Fruit fly (Drosophila melanogaster) whole organism, embryonic: ENCODE results near the gene tHMG1.
A peak's percentile ranks its signal among the peaks of the same experiment; 100 is the strongest.

Source experiments
- Antp ChIP-seq: fragments of 200-800 bp; sonication (Bioruptor generic); optimal IDR thresholded peaks from 3 replicates; lab custom pipeline; 2016; ENCODE audit warnings: missing biosample characterization, missing genetic modification characterization
- Bteb2 ChIP-seq: fragments of 200-800 bp; sonication (Bioruptor generic); optimal IDR thresholded peaks from 2 replicates; lab custom pipeline; 2016; ENCODE audit warnings: missing biosample characterization, missing genetic modification characterization
- CG10959 ChIP-seq: fragments of 200-800 bp; sonication (Bioruptor generic); IDR thresholded peaks from 2 replicates; pipeline ENCODE4 v1.3.6; 2022; ENCODE audit warnings: missing biosample characterization, missing genetic modification characterization
- CG12769 ChIP-seq: fragments of 200-800 bp; sonication (Bioruptor generic); optimal IDR thresholded peaks from 2 replicates; lab custom pipeline; 2019; ENCODE audit warnings: missing biosample characterization, mild to moderate bottlenecking, missing genetic modification characterization, moderate library complexity
- CG15269 ChIP-seq: fragments of 200-800 bp; sonication (Bioruptor generic); optimal IDR thresholded peaks from 2 replicates; lab custom pipeline; 2018; ENCODE audit warnings: missing biosample characterization, mild to moderate bottlenecking, missing genetic modification characterization, moderate library complexity
- CG1603 ChIP-seq: fragments of 200-800 bp; sonication (Bioruptor generic); optimal IDR thresholded peaks from 2 replicates; lab custom pipeline; 2019; ENCODE audit warnings: missing biosample characterization, mild to moderate bottlenecking, missing genetic modification characterization, moderate library complexity
- CG16779 ChIP-seq: fragments of 200-800 bp; sonication (Bioruptor generic); IDR thresholded peaks from 2 replicates; pipeline ENCODE4 v1.3.6; 2022; ENCODE audit warnings: missing biosample characterization, missing genetic modification characterization
- CG18011 ChIP-seq: fragments of 200-800 bp; sonication (Bioruptor generic); optimal IDR thresholded peaks from 2 replicates; lab custom pipeline; 2017; ENCODE audit warnings: missing biosample characterization, missing genetic modification characterization, mild to moderate bottlenecking, moderate library complexity, missing genotype
- CG2202 ChIP-seq: fragments of 200-800 bp; sonication (Bioruptor generic); optimal IDR thresholded peaks from 2 replicates; lab custom pipeline; 2018; ENCODE audit warnings: missing biosample characterization, mild to moderate bottlenecking, missing genetic modification characterization
- CG2875 ChIP-seq: fragments of 200-800 bp; sonication (Bioruptor generic); optimal IDR thresholded peaks from 2 replicates; lab custom pipeline; 2017; ENCODE audit warnings: missing biosample characterization, mild to moderate bottlenecking, missing genetic modification characterization, missing genetic modification reagents
- CG3163 ChIP-seq: fragments of 200-800 bp; sonication (Bioruptor generic); optimal IDR thresholded peaks from 3 replicates; lab custom pipeline; 2016; ENCODE audit warnings: missing biosample characterization, missing genetic modification characterization
- CG3726 ChIP-seq: fragments of 200-800 bp; sonication (Bioruptor generic); IDR thresholded peaks from 3 replicates; pipeline ENCODE4, ENCODE4 v1.3.6; 2022; ENCODE audit warnings: missing biosample characterization, missing genetic modification characterization
- CG4707 ChIP-seq: fragments of 200-800 bp; sonication (Bioruptor generic); optimal IDR thresholded peaks from 2 replicates; lab custom pipeline; 2018; ENCODE audit warnings: missing biosample characterization, mild to moderate bottlenecking, missing genetic modification characterization, moderate library complexity
- D ChIP-seq, 2 experiments: fragments of 200-800 bp in 1 of 2; fragments of >200 bp in 1 of 2; sonication (Bioruptor generic) in 1 of 2; optimal IDR thresholded peaks; 2 replicates in 1 of 2; 3 replicates in 1 of 2; lab custom pipeline; 2017; ENCODE audit warnings: mild to moderate bottlenecking in 1 of 2, missing biosample characterization in 1 of 2, missing genetic modification characterization in 1 of 2, missing genetic modification reagents in 1 of 2
- Dad ChIP-seq: fragments of 200-800 bp; sonication (Bioruptor generic); optimal IDR thresholded peaks from 3 replicates; lab custom pipeline; 2016; ENCODE audit warnings: missing biosample characterization, missing genetic modification characterization
- Dfd ChIP-seq, 2 experiments: fragments of >200 bp; optimal IDR thresholded peaks; 2 replicates each; lab custom pipeline; 2017; ENCODE audit warnings: missing biosample characterization in 2 of 2, missing genetic modification characterization in 2 of 2
- Dip3 ChIP-seq: fragments of 200-800 bp; sonication (Bioruptor generic); optimal IDR thresholded peaks from 3 replicates; lab custom pipeline; 2016; ENCODE audit warnings: missing biosample characterization, missing genetic modification characterization
- H15 ChIP-seq: fragments of 200-800 bp; sonication (Bioruptor generic); IDR thresholded peaks from 3 replicates; pipeline ENCODE4 v1.3.6; 2022; ENCODE audit warnings: missing biosample characterization, missing genetic modification characterization
- H2.0 ChIP-seq: fragments of 200-800 bp; sonication (Bioruptor generic); IDR thresholded peaks from 2 replicates; pipeline ENCODE4 v1.3.6; 2022; ENCODE audit warnings: missing biosample characterization, missing genetic modification characterization
- Hr3 ChIP-seq: fragments of 200-800 bp; sonication (Bioruptor generic); optimal IDR thresholded peaks from 3 replicates; lab custom pipeline; 2016; ENCODE audit warnings: missing biosample characterization, missing genetic modification characterization
- Lpt ChIP-seq: fragments of >200 bp; optimal IDR thresholded peaks from 2 replicates; lab custom pipeline; 2018; ENCODE audit warnings: missing biosample characterization, missing genetic modification characterization
- MTF-1 ChIP-seq: fragments of 200-800 bp; sonication (Bioruptor generic); optimal IDR thresholded peaks from 2 replicates; lab custom pipeline; 2018; ENCODE audit warnings: missing biosample characterization, mild to moderate bottlenecking, missing genetic modification characterization, borderline replicate concordance
- Mad ChIP-seq: fragments of 200-800 bp; sonication (Bioruptor generic); optimal IDR thresholded peaks from 2 replicates; lab custom pipeline; 2016; ENCODE audit warnings: missing biosample characterization, missing genetic modification characterization
- NfI ChIP-seq: fragments of 200-800 bp; sonication (Bioruptor generic); optimal IDR thresholded peaks from 3 replicates; lab custom pipeline; 2018; ENCODE audit warnings: missing biosample characterization, mild to moderate bottlenecking, missing genetic modification characterization, moderate library complexity
- Xrp1 ChIP-seq: fragments of 200-800 bp; sonication (Bioruptor generic); IDR thresholded peaks from 2 replicates; pipeline ENCODE4 v1.3.6; 2022; ENCODE audit warnings: missing biosample characterization, missing genetic modification characterization
- ara ChIP-seq: fragments of 200-800 bp; sonication (Bioruptor generic); IDR thresholded peaks from 2 replicates; pipeline ENCODE4 v1.3.6; 2022; ENCODE audit warnings: missing biosample characterization, missing genetic modification characterization
- cwo ChIP-seq: fragments of 200-800 bp; sonication (Bioruptor generic); optimal IDR thresholded peaks from 3 replicates; lab custom pipeline; 2017; ENCODE audit warnings: missing biosample characterization, missing genetic modification characterization, mild to moderate bottlenecking, moderate library complexity, missing genetic modification reagents
- ewg ChIP-seq: fragments of 200-800 bp; sonication (Bioruptor generic); optimal IDR thresholded peaks from 3 replicates; lab custom pipeline; 2017; ENCODE audit warnings: mild to moderate bottlenecking, missing biosample characterization, missing genetic modification reagents, missing genetic modification characterization
- grau ChIP-seq: fragments of 200-800 bp; optimal IDR thresholded peaks from 3 replicates; lab custom pipeline; 2019; ENCODE audit warnings: missing biosample characterization, mild to moderate bottlenecking, missing genetic modification characterization, moderate library complexity
- grn ChIP-seq: fragments of 200-800 bp; sonication (Bioruptor generic); optimal IDR thresholded peaks from 3 replicates; lab custom pipeline; 2017; ENCODE audit warnings: missing biosample characterization, missing genetic modification characterization
- her ChIP-seq: fragments of 200-800 bp; sonication (Bioruptor generic); optimal IDR thresholded peaks from 2 replicates; lab custom pipeline; 2016; ENCODE audit warnings: missing biosample characterization, missing genetic modification characterization
- kni ChIP-seq: fragments of 200-800 bp; sonication (Bioruptor generic); optimal IDR thresholded peaks from 3 replicates; lab custom pipeline; 2017; ENCODE audit warnings: mild to moderate bottlenecking, missing biosample characterization, missing genetic modification reagents, missing genetic modification characterization
- mam ChIP-seq: fragments of 200-800 bp; sonication (Bioruptor generic); optimal IDR thresholded peaks from 3 replicates; lab custom pipeline; 2016; ENCODE audit warnings: missing biosample characterization, missing genetic modification characterization
- pb ChIP-seq: fragments of 200-800 bp; sonication (Bioruptor generic); optimal IDR thresholded peaks from 3 replicates; lab custom pipeline; 2016; ENCODE audit warnings: missing biosample characterization, missing genetic modification characterization
- phol ChIP-seq: fragments of 200-800 bp; sonication (Bioruptor generic); optimal IDR thresholded peaks from 3 replicates; lab custom pipeline; 2018; ENCODE audit warnings: missing biosample characterization, mild to moderate bottlenecking, missing genetic modification characterization, moderate library complexity
- sc ChIP-seq, 3 experiments: fragments of >200 bp in 2 of 3; fragments of 200-800 bp in 1 of 3; sonication (Bioruptor generic) in 1 of 3; optimal IDR thresholded peaks; 2 replicates in 2 of 3; 3 replicates in 1 of 3; lab custom pipeline; 2017; ENCODE audit warnings: mild to moderate bottlenecking in 1 of 3, missing biosample characterization in 1 of 3, missing genetic modification characterization in 1 of 3, missing genetic modification reagents in 1 of 3
- seq ChIP-seq: fragments of 200-800 bp; sonication (Bioruptor generic); IDR thresholded peaks from 2 replicates; pipeline ENCODE4 v1.3.6; 2022; ENCODE audit warnings: missing biosample characterization, missing genetic modification characterization
- toy ChIP-seq: fragments of 200-800 bp; sonication (Bioruptor generic); IDR thresholded peaks from 2 replicates; pipeline ENCODE4 v1.3.6; 2022; ENCODE audit warnings: missing biosample characterization, missing genetic modification characterization
- trh ChIP-seq: fragments of 200-800 bp; sonication (Bioruptor generic); optimal IDR thresholded peaks from 2 replicates; lab custom pipeline; 2016; ENCODE audit warnings: missing biosample characterization, missing genetic modification characterization
- vnd ChIP-seq: fragments of 200-800 bp; sonication (Bioruptor generic); IDR thresholded peaks from 3 replicates; pipeline ENCODE4 v1.3.6; 2022; ENCODE audit warnings: missing biosample characterization, missing genetic modification characterization; ENCODE audit not compliant: partially characterized antibody
- wdn ChIP-seq: fragments of 200-800 bp; sonication (Bioruptor generic); IDR thresholded peaks from 2 replicates; pipeline ENCODE4 v1.3.6; 2022; ENCODE audit warnings: missing biosample characterization, missing genetic modification characterization
- wor ChIP-seq: fragments of 200-800 bp; sonication (Bioruptor generic); IDR thresholded peaks from 2 replicates; pipeline ENCODE4 v1.3.6; 2022; ENCODE audit warnings: missing biosample characterization, missing genetic modification characterization

tHMG1 gene

dm6 chr3R:22533973-22534931 lies 42.6 kb downstream of the tHMG1 start:
- no peak for TF ChIP-seq grn (GFP tag; lab: Kevin White, UChicago)
- TF ChIP-seq grau (tag; lab: Kevin White, UChicago), result no peak
- no peak for TF ChIP-seq toy (GFP tag; lab: Robert Waterston, UW)
- TF ChIP-seq, all 482 proteins: peak for 0

dm6 chr3R:22535945-22536344 lies 44.3 kb downstream of the tHMG1 start:
- TF ChIP-seq CG18011 (GFP tag; lab: Kevin White, UChicago), result peak; percentile 68
- TF ChIP-seq cwo, result peak; percentile 71
- no peak for TF ChIP-seq CG12769 (tag; lab: Kevin White, UChicago)
- TF ChIP-seq her (GFP tag; lab: Kevin White, UChicago), result no peak
- no peak for TF ChIP-seq kni (GFP tag; lab: Kevin White, UChicago)

DNA sequence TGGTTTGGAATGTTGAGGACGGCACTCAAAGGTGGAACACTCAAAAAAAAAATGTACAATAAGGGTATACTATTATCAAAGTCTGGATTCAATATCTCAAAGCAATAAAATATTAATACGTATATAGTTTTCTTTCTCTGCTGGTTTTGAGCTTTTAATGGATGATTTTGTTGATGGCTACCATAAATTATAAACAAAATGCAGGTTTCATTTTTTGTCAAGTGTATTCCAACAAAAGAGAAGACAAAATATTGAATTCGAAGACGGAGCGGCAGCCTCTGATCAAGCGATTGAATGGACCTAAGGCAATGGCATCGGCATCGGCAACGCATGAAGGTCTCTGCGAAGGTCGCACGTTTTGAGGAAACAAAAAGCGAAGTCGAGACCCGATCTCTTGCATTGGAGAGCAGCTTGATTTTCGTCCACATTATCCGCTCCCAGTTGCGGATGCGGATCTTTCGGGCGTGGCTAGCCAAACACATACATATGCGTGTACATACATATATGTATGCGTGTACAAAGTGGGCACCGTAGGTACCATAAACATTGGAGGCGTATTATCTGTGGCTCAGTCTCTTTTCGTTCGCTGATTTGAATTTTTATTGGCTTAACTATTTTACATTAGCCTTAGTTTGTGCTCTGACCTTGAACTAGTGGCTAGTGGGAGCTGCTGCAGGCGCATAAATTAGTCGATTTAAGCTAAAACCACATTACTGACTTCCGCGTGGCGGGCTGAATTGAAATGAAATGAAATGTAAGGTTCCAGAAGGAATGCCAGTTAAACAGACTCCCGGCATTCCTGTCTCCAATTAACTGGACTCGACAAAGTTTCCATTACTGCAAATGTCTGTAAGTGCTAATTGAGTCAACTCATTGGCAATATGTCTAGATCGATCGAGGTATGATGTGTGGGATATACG lies 45.1 kb downstream of the tHMG1 start:
- no peak for TF ChIP-seq Hr3 (GFP tag; lab: Kevin White, UChicago)
- TF ChIP-seq CG15269 (tag; lab: Kevin White, UChicago), result peak; percentile 79
- TF ChIP-seq CG1603 (tag; lab: Kevin White, UChicago), result peak; percentile 4
- no peak for TF ChIP-seq mam (GFP tag; lab: Kevin White, UChicago)
- TF ChIP-seq ewg, result peak; percentile 24
- 0 out of 2 replicates have a peak, but pooled peaks have one; percentile 9 for TF ChIP-seq H2.0 (GFP tag; lab: Robert Waterston, UW)
- no peak for TF ChIP-seq CG2875 (GFP tag; lab: Kevin White, UChicago)
- peak; percentile 46; the same call in 1 of the 2 replicates for TF ChIP-seq Xrp1 (GFP tag; lab: Robert Waterston, UW)
- no peak for TF ChIP-seq CG16779 (GFP tag; lab: Robert Waterston, UW)
- no peak for TF ChIP-seq vnd (GFP tag; lab: Robert Waterston, UW)
- TF ChIP-seq Dad, result no peak
- no peak for TF ChIP-seq MTF-1
- no peak for TF ChIP-seq Antp (GFP tag; lab: Kevin White, UChicago)
- TF ChIP-seq trh (GFP tag; lab: Kevin White, UChicago), result no peak
- 0 out of 3 replicates have a peak, but pooled peaks have one; percentile 31 for TF ChIP-seq CG3726 (GFP tag; lab: Robert Waterston, UW)
- TF ChIP-seq H15 (GFP tag; lab: Robert Waterston, UW), result peak; percentile 14; the same call in 1 of the 3 replicates
- TF ChIP-seq ara, result no peak
- peak; percentile 37 for TF ChIP-seq NfI (GFP tag; lab: Kevin White, UChicago)
- no peak for TF ChIP-seq sc (optimal IDR thresholded peaks at IDR 0.05; lab: Kevin White, UChicago)
- TF ChIP-seq sc (GFP tag; optimal IDR thresholded peaks at IDR 0.05; lab: Kevin White, UChicago), result no peak
- TF ChIP-seq wdn (GFP tag; lab: Robert Waterston, UW), result no peak
- TF ChIP-seq Dip3, result no peak
- no peak for TF ChIP-seq Dfd (GFP tag; optimal IDR thresholded peaks at IDR 0.05; lab: Kevin White, UChicago)
- no peak for TF ChIP-seq Lpt
- no peak for TF ChIP-seq CG2202 (tag; lab: Kevin White, UChicago)
- no peak for TF ChIP-seq CG4707 (GFP tag; lab: Kevin White, UChicago)
- TF ChIP-seq CG10959, result no peak
- no peak for TF ChIP-seq wor
- no peak for TF ChIP-seq CG3163
- TF ChIP-seq Bteb2 (GFP tag; lab: Kevin White, UChicago), result peak; percentile 5
- TF ChIP-seq seq (GFP tag; lab: Robert Waterston, UW), result no peak
- TF ChIP-seq phol (tag; lab: Kevin White, UChicago), result peak; percentile 54
- no peak for TF ChIP-seq Mad
- no peak for TF ChIP-seq D (optimal IDR thresholded peaks at IDR 0.05; lab: Kevin White, UChicago)
- TF ChIP-seq D (GFP tag; optimal IDR thresholded peaks at IDR 0.05; lab: Kevin White, UChicago), result no peak
- no peak for TF ChIP-seq pb (GFP tag; lab: Kevin White, UChicago)
